Worm (Caenorhabditis elegans) whole organism, young adult: ENCODE measurements around the gene ref-1.

Experiments
- D2030.7 ChIP-seq: fragments of 200-800 bp; sonication (Bioruptor generic); IDR thresholded peaks from 2 replicates; pipeline ENCODE4 v1.3.6; 2022; ENCODE audit warnings: missing genetic modification reagents, missing genetic modification characterization, missing compliant biosample characterization
- F22D6.2 ChIP-seq: sonication (generic microtip); optimal IDR thresholded peaks from 2 replicates; lab custom pipeline; 2016; ENCODE audit warnings: mild to moderate bottlenecking, missing genetic modification characterization, missing compliant biosample characterization
- F52B5.7 ChIP-seq: sonication (generic microtip); optimal IDR thresholded peaks from 2 replicates; lab custom pipeline; 2016; ENCODE audit warnings: mild to moderate bottlenecking, missing genetic modification characterization, missing compliant biosample characterization
- F55B11.4 ChIP-seq: sonication (generic microtip); optimal IDR thresholded peaks from 2 replicates; lab custom pipeline; 2016; ENCODE audit warnings: missing compliant biosample characterization, missing genetic modification characterization, borderline replicate concordance; ENCODE audit not compliant: insufficient read depth
- F57A8.1 ChIP-seq: fragments of 200-800 bp; sonication (Bioruptor generic); optimal IDR thresholded peaks from 2 replicates; lab custom pipeline; 2018; ENCODE audit warnings: mild to moderate bottlenecking, missing genetic modification characterization, moderate library complexity, missing compliant biosample characterization
- K11D2.4 ChIP-seq: fragments of 200-800 bp; sonication (Bioruptor generic); IDR thresholded peaks from 2 replicates; pipeline ENCODE4 v1.3.6; 2022; ENCODE audit warnings: missing genetic modification reagents, missing genetic modification characterization, missing compliant biosample characterization
- K12H6.12 ChIP-seq: fragments of 200-800 bp; sonication (Bioruptor generic); optimal IDR thresholded peaks from 2 replicates; lab custom pipeline; 2018; ENCODE audit warnings: mild to moderate bottlenecking, missing genetic modification characterization, missing compliant biosample characterization
- T26A5.8 ChIP-seq: sonication (generic microtip); optimal IDR thresholded peaks from 2 replicates; lab custom pipeline; 2016; ENCODE audit warnings: missing genetic modification characterization, missing compliant biosample characterization
- Y53F4B.3 ChIP-seq: fragments of 200-800 bp; sonication (Bioruptor generic); IDR thresholded peaks from 2 replicates; pipeline ENCODE4 v1.3.6; 2022; ENCODE audit warnings: missing genetic modification reagents, missing genetic modification characterization, missing compliant biosample characterization
- Y67H2A.10 ChIP-seq: fragments of 200-800 bp; sonication (Bioruptor generic); conservative IDR thresholded peaks from 2 replicates; pipeline ENCODE4 v1.3.6; 2022; ENCODE audit warnings: missing genetic modification reagents, missing genetic modification characterization, missing compliant biosample characterization
- Y95B8A.8 ChIP-seq: fragments of 200-800 bp; sonication (Bioruptor generic); IDR thresholded peaks from 2 replicates; pipeline ENCODE4 v1.3.6; 2022; ENCODE audit warnings: missing genetic modification reagents, missing genetic modification characterization, missing compliant biosample characterization
- ama-1 ChIP-seq, 3 experiments: fragments of 150-350 bp in 1 of 3; sonication (generic microtip) in 2 of 3; optimal IDR thresholded peaks; 2 replicates each; lab custom pipeline; 2014 to 2018; ENCODE audit warnings: missing biosample characterization in 2 of 3, missing genetic modification characterization in 2 of 3, missing genetic modification reagents in 2 of 3
- aptf-2 ChIP-seq: fragments of 200-800 bp; sonication (Bioruptor generic); conservative IDR thresholded peaks from 2 replicates; pipeline ENCODE4 v1.3.6; 2022; ENCODE audit warnings: missing genetic modification reagents, missing genetic modification characterization, missing compliant biosample characterization
- atf-7 ChIP-seq: sonication (generic microtip); optimal IDR thresholded peaks from 2 replicates; lab custom pipeline; 2017; ENCODE audit warnings: mild to moderate bottlenecking, missing genetic modification characterization, missing compliant biosample characterization
- attf-5 ChIP-seq: fragments of 200-800 bp; sonication (Bioruptor generic); optimal IDR thresholded peaks from 2 replicates; lab custom pipeline; 2018; ENCODE audit warnings: mild to moderate bottlenecking, missing genetic modification characterization, missing compliant biosample characterization
- bed-1 ChIP-seq: fragments of 200-800 bp; sonication (Bioruptor generic); IDR thresholded peaks from 2 replicates; pipeline ENCODE4 v1.3.6; 2022; ENCODE audit warnings: missing genetic modification reagents, missing genetic modification characterization, missing compliant biosample characterization
- ccch-3 ChIP-seq: fragments of 200-800 bp; sonication (Bioruptor generic); optimal IDR thresholded peaks from 2 replicates; lab custom pipeline; 2018; ENCODE audit warnings: mild to moderate bottlenecking, missing genetic modification characterization, missing compliant biosample characterization
- ceh-40 ChIP-seq: fragments of 200-800 bp; sonication (Bioruptor generic); IDR thresholded peaks from 2 replicates; pipeline ENCODE4 v1.3.6; 2022; ENCODE audit warnings: missing genetic modification characterization, missing compliant biosample characterization
- dpl-1 ChIP-seq: fragments of 150-350 bp; optimal IDR thresholded peaks from 2 replicates; lab custom pipeline; 2014; ENCODE audit warnings: missing biosample characterization, missing genetic modification reagents, missing genetic modification characterization
- efl-1 ChIP-seq: fragments of 150-350 bp; optimal IDR thresholded peaks from 2 replicates; lab custom pipeline; 2014; ENCODE audit warnings: missing biosample characterization, missing genetic modification reagents, missing genetic modification characterization
- ets-4 ChIP-seq: fragments of 200-800 bp; sonication (Bioruptor generic); optimal IDR thresholded peaks from 2 replicates; lab custom pipeline; 2018; ENCODE audit warnings: mild to moderate bottlenecking, missing genetic modification characterization, missing compliant biosample characterization
- gei-17 ChIP-seq: fragments of 200-800 bp; sonication (Bioruptor generic); optimal IDR thresholded peaks from 2 replicates; lab custom pipeline; 2018; ENCODE audit warnings: mild to moderate bottlenecking, missing genetic modification characterization, missing compliant biosample characterization
- hlh-26 ChIP-seq: fragments of 200-800 bp; sonication (Bioruptor generic); conservative IDR thresholded peaks from 2 replicates; pipeline ENCODE4 v1.3.6; 2022; ENCODE audit warnings: missing genetic modification reagents, missing genetic modification characterization, missing compliant biosample characterization
- hmg-20 ChIP-seq: fragments of 200-800 bp; sonication (Bioruptor generic); IDR thresholded peaks from 2 replicates; pipeline ENCODE4 v1.3.6; 2022; ENCODE audit warnings: missing genetic modification reagents, missing genetic modification characterization, missing compliant biosample characterization
- hrde-1 ChIP-seq: sonication (generic microtip); optimal IDR thresholded peaks from 2 replicates; lab custom pipeline; 2016; ENCODE audit warnings: missing genetic modification characterization, mild to moderate bottlenecking, missing compliant biosample characterization, moderate library complexity, missing genotype, missing genetic modification reagents, borderline replicate concordance
- let-607 ChIP-seq, 2 experiments: fragments of 200-800 bp in 1 of 2; sonication (Bioruptor generic) in 1 of 2; sonication (generic microtip) in 1 of 2; optimal IDR thresholded peaks; 2 replicates each; lab custom pipeline; 2016 to 2018; ENCODE audit warnings: mild to moderate bottlenecking in 2 of 2, missing compliant biosample characterization in 2 of 2, missing genetic modification characterization in 2 of 2, moderate library complexity in 2 of 2, missing genotype in 1 of 2
- lin-40 ChIP-seq: sonication (generic microtip); optimal IDR thresholded peaks from 2 replicates; lab custom pipeline; 2016; ENCODE audit warnings: missing genetic modification characterization, mild to moderate bottlenecking, missing compliant biosample characterization, missing genotype, missing genetic modification reagents
- madf-3 ChIP-seq: fragments of 200-800 bp; sonication (Bioruptor generic); IDR thresholded peaks from 2 replicates; pipeline ENCODE4 v1.3.6; 2022; ENCODE audit warnings: missing genetic modification reagents, missing genetic modification characterization, missing compliant biosample characterization
- madf-6 ChIP-seq: fragments of 200-800 bp; sonication (Bioruptor generic); IDR thresholded peaks from 2 replicates; pipeline ENCODE4 v1.3.6; 2022; ENCODE audit warnings: missing genetic modification reagents, missing genetic modification characterization, missing compliant biosample characterization
- mel-28 ChIP-seq: sonication (generic microtip); optimal IDR thresholded peaks from 2 replicates; lab custom pipeline; 2016; ENCODE audit warnings: borderline replicate concordance, mild to moderate bottlenecking, missing genetic modification characterization, missing compliant biosample characterization
- mes-4 ChIP-seq: sonication (generic microtip); optimal IDR thresholded peaks from 2 replicates; lab custom pipeline; 2016; ENCODE audit warnings: missing genotype, missing genetic modification characterization, missing compliant biosample characterization
- nfyb-1 ChIP-seq: fragments of 200-800 bp; sonication (Bioruptor generic); IDR thresholded peaks from 2 replicates; pipeline ENCODE4 v1.3.6; 2022; ENCODE audit warnings: missing genetic modification reagents, missing genetic modification characterization, missing compliant biosample characterization
- nhr-80 ChIP-seq: sonication (generic microtip); optimal IDR thresholded peaks from 2 replicates; lab custom pipeline; 2016; ENCODE audit warnings: missing genetic modification characterization, missing compliant biosample characterization
- pbrm-1 ChIP-seq: fragments of 200-800 bp; sonication (Bioruptor generic); IDR thresholded peaks from 2 replicates; pipeline ENCODE4 v1.3.6; 2022; ENCODE audit warnings: missing genetic modification reagents, missing genetic modification characterization, missing compliant biosample characterization
- pha-4 ChIP-seq: fragments of 150-350 bp; sonication (generic microtip); optimal IDR thresholded peaks from 2 replicates; lab custom pipeline; 2014; ENCODE audit warnings: missing biosample characterization, missing genetic modification reagents, missing genetic modification characterization
- sea-2 ChIP-seq: fragments of 200-800 bp; sonication (Bioruptor generic); IDR thresholded peaks from 2 replicates; pipeline ENCODE4 v1.3.6; 2022; ENCODE audit warnings: missing genetic modification characterization, missing compliant biosample characterization
- snpc-1.1 ChIP-seq: sonication (generic microtip); optimal IDR thresholded peaks from 2 replicates; lab custom pipeline; 2017; ENCODE audit warnings: missing genetic modification characterization, mild to moderate bottlenecking, missing compliant biosample characterization, antibody characterized with exemption, moderate library complexity, missing genotype, missing genetic modification reagents; ENCODE audit not compliant: insufficient read depth
- snpc-1.3 ChIP-seq: sonication (generic microtip); optimal IDR thresholded peaks from 2 replicates; lab custom pipeline; 2017; ENCODE audit warnings: missing genetic modification characterization, mild to moderate bottlenecking, missing compliant biosample characterization, antibody characterized with exemption, moderate library complexity, missing genotype, missing genetic modification reagents; ENCODE audit not compliant: insufficient read depth
- snpc-4 ChIP-seq, 5 experiments: fragments of 150-350 bp in 1 of 5; sonication (generic microtip) in 4 of 5; optimal IDR thresholded peaks; 2 replicates each; lab custom pipeline; 2014 to 2018; ENCODE audit warnings: missing genetic modification characterization in 5 of 5, missing biosample characterization in 3 of 5, antibody characterized with exemption in 2 of 5, mild to moderate bottlenecking in 2 of 5, missing compliant biosample characterization in 2 of 5, missing genotype in 2 of 5, moderate library complexity in 2 of 5, missing genetic modification reagents in 1 of 5
- somi-1 ChIP-seq: fragments of 200-800 bp; sonication (Bioruptor generic); optimal IDR thresholded peaks from 2 replicates; lab custom pipeline; 2018; ENCODE audit warnings: mild to moderate bottlenecking, missing genetic modification characterization, missing compliant biosample characterization
- unc-130 ChIP-seq: sonication (generic microtip); optimal IDR thresholded peaks from 2 replicates; lab custom pipeline; 2016; ENCODE audit warnings: missing genetic modification reagents, missing genetic modification characterization, missing compliant biosample characterization
- zim-3 ChIP-seq: sonication (generic microtip); optimal IDR thresholded peaks from 2 replicates; lab custom pipeline; 2017; ENCODE audit warnings: mild to moderate bottlenecking, missing genetic modification characterization, moderate library complexity, missing compliant biosample characterization
- ztf-25 ChIP-seq: fragments of 200-800 bp; sonication (Bioruptor generic); IDR thresholded peaks from 2 replicates; pipeline ENCODE4 v1.3.6; 2022; ENCODE audit warnings: missing genetic modification reagents, missing genetic modification characterization, missing compliant biosample characterization
- ztf-28 ChIP-seq: fragments of 200-800 bp; sonication (Bioruptor generic); IDR thresholded peaks from 2 replicates; pipeline ENCODE4 v1.3.6; 2022; ENCODE audit warnings: missing genetic modification reagents, missing genetic modification characterization, missing compliant biosample characterization
- ztf-3 ChIP-seq: fragments of 200-800 bp; sonication (Bioruptor generic); optimal IDR thresholded peaks from 2 replicates; lab custom pipeline; 2018; ENCODE audit warnings: mild to moderate bottlenecking, missing genetic modification characterization, missing compliant biosample characterization
- ztf-6 ChIP-seq: fragments of 200-800 bp; sonication (Bioruptor generic); IDR thresholded peaks from 2 replicates; pipeline ENCODE4 v1.3.6; 2022; ENCODE audit warnings: missing genetic modification reagents, missing genetic modification characterization, missing compliant biosample characterization

Gene ref-1

ce11 chrII:10197091-10197675 lies 21.1 kb upstream of the ref-1 start, which contains the start of gene R05H5.3 (continued):
- 0 out of 2 replicates have a peak, but pooled peaks have one; percentile 56 for TF ChIP-seq aptf-2 (GFP tag; lab: Robert Waterston, UW)
- TF ChIP-seq ama-1 (optimal IDR thresholded peaks at IDR 0.05; lab: Kevin White, UChicago) = no peak
- no peak for TF ChIP-seq ama-1 (GFP tag; optimal IDR thresholded peaks at IDR 0.05; lab: Kevin White, UChicago)
- TF ChIP-seq Y95B8A.8 (GFP tag; lab: Robert Waterston, UW) = peak; percentile 75
- no peak for TF ChIP-seq hrde-1
- TF ChIP-seq pbrm-1 (GFP tag; lab: Robert Waterston, UW) = no peak
- no peak for TF ChIP-seq K12H6.12 (tag; lab: Kevin White, UChicago)
- TF ChIP-seq snpc-4 (GFP tag; optimal IDR thresholded peaks at IDR 0.05; lab: Kevin White, UChicago) = peak; percentile 37
- TF ChIP-seq snpc-4 (tag; optimal IDR thresholded peaks at IDR 0.05; lab: Kevin White, UChicago) = no peak
- TF ChIP-seq ztf-6 (GFP tag; lab: Robert Waterston, UW) = 0 out of 2 replicates have a peak, but pooled peaks have one; percentile 36
- no peak for TF ChIP-seq F22D6.2 (tag; lab: Kevin White, UChicago)
- no peak for TF ChIP-seq ceh-40
- no peak for TF ChIP-seq Y53F4B.3 (GFP tag; lab: Robert Waterston, UW)
- no peak for TF ChIP-seq T26A5.8 (tag; lab: Kevin White, UChicago)
- peak; percentile 82 for TF ChIP-seq madf-3 (GFP tag; lab: Robert Waterston, UW)
- no peak for TF ChIP-seq let-607 (tag; optimal IDR thresholded peaks at IDR 0.05; lab: Kevin White, UChicago)
- no peak for TF ChIP-seq ztf-3 (GFP tag; lab: Kevin White, UChicago)
- no peak for TF ChIP-seq ets-4
- TF ChIP-seq snpc-1.1 = peak; percentile 54
- TF ChIP-seq hmg-20 (GFP tag; lab: Robert Waterston, UW) = no peak
- TF ChIP-seq F55B11.4 (tag; lab: Kevin White, UChicago) = no peak
- TF ChIP-seq efl-1 = peak; percentile 96
- 0 out of 2 replicates have a peak, but pooled peaks have one; percentile 19 for TF ChIP-seq nfyb-1 (GFP tag; lab: Robert Waterston, UW)
- TF ChIP-seq somi-1 = no peak
- TF ChIP-seq ztf-28 = no peak; the same call in none of the 2 replicates
- TF ChIP-seq atf-7 (tag; lab: Kevin White, UChicago) = no peak
- no peak for TF ChIP-seq pha-4 (tag; lab: Kevin White, UChicago)
- TF ChIP-seq mel-28 (tag; lab: Kevin White, UChicago) = no peak
- TF ChIP-seq hlh-26 (GFP tag; lab: Robert Waterston, UW) = no peak
- TF ChIP-seq ztf-25 (GFP tag; lab: Robert Waterston, UW) = peak; percentile 65; the same call in 1 of the 2 replicates
- no peak for TF ChIP-seq ccch-3 (GFP tag; lab: Kevin White, UChicago)
- TF ChIP-seq nhr-80 (tag; lab: Kevin White, UChicago) = peak; percentile 24
- peak; percentile 96 for TF ChIP-seq madf-6
- TF ChIP-seq attf-5 (GFP tag; lab: Kevin White, UChicago) = peak; percentile 76
- no peak for TF ChIP-seq zim-3
- no peak for TF ChIP-seq sea-2 (GFP tag; lab: Robert Waterston, UW)
- peak; percentile 68 for TF ChIP-seq Y67H2A.10 (GFP tag; lab: Robert Waterston, UW)
- TF ChIP-seq dpl-1 (GFP tag; lab: Kevin White, UChicago) = peak; percentile 91
- TF ChIP-seq mes-4 = no peak
- TF ChIP-seq bed-1 = no peak
- TF ChIP-seq F52B5.7 = no peak
- TF ChIP-seq F57A8.1 = no peak
- TF ChIP-seq lin-40 = no peak
- TF ChIP-seq K11D2.4 = no peak
- peak; percentile 40 for TF ChIP-seq snpc-1.3 (tag; lab: Kevin White, UChicago)
- TF ChIP-seq unc-130 (GFP tag; lab: Kevin White, UChicago) = peak; percentile 92
- TF ChIP-seq D2030.7 (GFP tag; lab: Robert Waterston, UW) = peak; percentile 96
- no peak for TF ChIP-seq gei-17 (GFP tag; lab: Kevin White, UChicago)
